Fruit fly (Drosophila melanogaster) whole organism: ENCODE results near the gene CG11790.

Experiments used
- CG8478 ChIP-seq: fragments of >200 bp; optimal IDR thresholded peaks from 2 replicates; lab custom pipeline; 2018; ENCODE audit warnings: inconsistent platforms
- EcR ChIP-seq, 2 experiments: fragments of >200 bp; optimal IDR thresholded peaks; 2 replicates each; lab custom pipeline; 2017; ENCODE audit warnings: missing biosample characterization in 2 of 2, missing genetic modification characterization in 2 of 2, missing genetic modification reagents in 2 of 2
- pan ChIP-seq: fragments of >200 bp; optimal IDR thresholded peaks from 2 replicates; lab custom pipeline; 2017
- psq ChIP-seq: fragments of >200 bp; optimal IDR thresholded peaks from 2 replicates; lab custom pipeline; 2017
- usp ChIP-seq: fragments of >200 bp; optimal IDR thresholded peaks from 2 replicates; lab custom pipeline; 2017; ENCODE audit warnings: missing biosample characterization, missing genetic modification characterization, mixed read lengths

- TF ChIP-seq usp (GFP tag; lab: Kevin White, UChicago) (no peak), EcR (GFP tag; optimal IDR thresholded peaks at IDR 0.05; lab: Kevin White, UChicago) (no peak), CG8478 (lab: Kevin White, UChicago) (no peak), pan (lab: Kevin White, UChicago) (no peak), psq (lab: Kevin White, UChicago) (no peak)
Measured at dm6 chr3R:25049742-25050517, 2.4 kb downstream of the CG11790 start.
